Worm (Caenorhabditis elegans) whole organism, L4/young adult: ENCODE data around the gene acr-5.

Experiments
- W03F9.2 ChIP-seq: fragments of 150-350 bp; optimal IDR thresholded peaks from 2 replicates; lab custom pipeline; 2014; ENCODE audit warnings: missing biosample characterization, missing genetic modification characterization
- dao-5 ChIP-seq: sonication (generic microtip); optimal IDR thresholded peaks from 2 replicates; lab custom pipeline; 2016; ENCODE audit warnings: missing genotype, missing genetic modification characterization, moderate library complexity, missing compliant biosample characterization
- him-1 ChIP-seq: sonication (generic microtip); optimal IDR thresholded peaks from 2 replicates; lab custom pipeline; 2016; ENCODE audit warnings: missing genotype, missing genetic modification reagents, missing genetic modification characterization, missing compliant biosample characterization

DNA sequence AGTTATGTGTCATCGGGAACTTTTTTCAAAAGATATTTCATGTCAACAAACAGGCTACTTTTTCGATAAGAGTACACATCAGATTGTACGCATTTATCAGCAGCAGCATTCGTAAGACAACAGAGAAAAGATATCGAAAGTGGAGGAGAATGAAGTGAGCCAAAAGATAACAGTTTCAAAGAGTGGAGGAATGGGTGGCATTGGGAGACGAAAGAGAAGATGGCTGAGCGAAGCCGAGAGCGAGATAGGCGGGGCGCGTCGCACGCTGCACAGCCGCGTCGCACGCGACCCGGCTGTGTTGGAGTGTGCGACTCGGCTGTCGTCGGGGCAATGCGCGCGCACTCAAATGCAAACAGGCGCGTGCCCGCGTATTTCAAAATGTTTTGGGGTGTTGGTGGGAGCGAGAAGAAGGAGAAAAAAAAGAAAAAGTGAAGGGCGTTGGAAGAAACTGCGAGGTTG, 50.4 kb downstream of the acr-5 start:
- TF ChIP-seq him-1 (tag; lab: Kevin White, UChicago) (peak; percentile 21), dao-5 (tag; lab: Kevin White, UChicago) (no peak), W03F9.2 (tag; lab: Kevin White, UChicago) (peak; percentile 47)
